Worm (Caenorhabditis elegans) whole organism, L3 larva: ENCODE data around the gene srx-21.

ENCODE experiments used
- R02D3.7 ChIP-seq: fragments of 150-350 bp; optimal IDR thresholded peaks from 2 replicates; lab custom pipeline; 2014; ENCODE audit warnings: missing biosample characterization, missing genetic modification characterization
- ama-1 ChIP-seq: fragments of 150-350 bp; optimal IDR thresholded peaks from 2 replicates; lab custom pipeline; 2018
- egl-27 ChIP-seq: sonication (generic microtip); optimal IDR thresholded peaks from 4 replicates; lab custom pipeline; 2017; ENCODE audit warnings: missing biosample characterization, missing genetic modification reagents, missing genetic modification characterization
- egl-5 ChIP-seq: fragments of 150-350 bp; optimal IDR thresholded peaks from 2 replicates; lab custom pipeline; 2017; ENCODE audit warnings: missing biosample characterization, missing genetic modification reagents, missing genetic modification characterization, inconsistent platforms
- elt-3 ChIP-seq, 3 experiments: fragments of 150-350 bp in 1 of 3; sonication (generic microtip) in 2 of 3; optimal IDR thresholded peaks; 2 replicates in 2 of 3; 4 replicates in 1 of 3; lab custom pipeline; 2014 to 2017; ENCODE audit warnings: missing biosample characterization in 3 of 3, missing genetic modification characterization in 3 of 3
- fkh-10 ChIP-seq: sonication (generic microtip); optimal IDR thresholded peaks from 2 replicates; lab custom pipeline; 2017; ENCODE audit warnings: missing biosample characterization, missing genetic modification reagents, missing genetic modification characterization
- lin-39 ChIP-seq: fragments of 150-350 bp; optimal IDR thresholded peaks from 2 replicates; lab custom pipeline; 2018; ENCODE audit warnings: missing biosample characterization, missing genetic modification reagents, missing genetic modification characterization
- mdl-1 ChIP-seq: fragments of 150-350 bp; optimal IDR thresholded peaks from 2 replicates; lab custom pipeline; 2014; ENCODE audit warnings: missing biosample characterization, missing genetic modification characterization
- nhr-11 ChIP-seq: fragments of 150-350 bp; optimal IDR thresholded peaks from 2 replicates; lab custom pipeline; 2014; ENCODE audit warnings: missing biosample characterization, missing genetic modification characterization
- skn-1 ChIP-seq: fragments of 150-350 bp; optimal IDR thresholded peaks from 2 replicates; lab custom pipeline; 2014; ENCODE audit warnings: missing biosample characterization, missing genetic modification characterization
- snpc-4 ChIP-seq: fragments of 150-350 bp; optimal IDR thresholded peaks from 2 replicates; lab custom pipeline; 2014; ENCODE audit warnings: missing biosample characterization, missing genetic modification characterization

DNA sequence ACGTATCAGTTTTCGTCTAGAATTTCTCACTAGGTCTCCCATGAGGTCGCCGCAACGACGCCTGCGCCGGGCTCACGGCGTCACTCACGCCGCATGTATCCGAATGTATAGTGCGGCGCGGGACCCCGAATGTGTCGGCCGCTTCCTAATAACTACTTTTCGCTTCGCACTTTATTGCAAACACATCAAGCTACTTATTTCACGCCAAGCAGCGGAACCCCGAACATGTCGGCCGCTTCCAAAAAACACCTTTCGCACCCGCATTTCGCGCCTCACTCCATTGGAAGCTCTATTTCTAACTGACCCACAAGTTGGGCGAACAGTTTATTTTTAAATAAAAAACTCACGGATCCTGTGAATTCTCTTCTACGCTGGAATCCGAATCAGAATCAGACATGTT lies 744 bp upstream of the srx-21 start:
- TF ChIP-seq lin-39 (tag; lab: Kevin White, UChicago) (no peak), snpc-4 (tag; lab: Kevin White, UChicago) (peak; percentile 24), ama-1 (lab: Kevin White, UChicago) (no peak), nhr-11 (tag; lab: Kevin White, UChicago) (no peak), mdl-1 (tag; lab: Kevin White, UChicago) (no peak), egl-27 (no peak), skn-1 (no peak), fkh-10 (GFP tag; lab: Kevin White, UChicago) (no peak), egl-5 (tag; lab: Kevin White, UChicago) (no peak), elt-3 (tag; optimal IDR thresholded peaks at IDR 0.05; lab: Kevin White, UChicago) (no peak), R02D3.7 (no peak)
